Fruit fly (Drosophila melanogaster): Measurements from ENCODE around the gene Ddrgk1.

Ddrgk1 gene

DNA sequence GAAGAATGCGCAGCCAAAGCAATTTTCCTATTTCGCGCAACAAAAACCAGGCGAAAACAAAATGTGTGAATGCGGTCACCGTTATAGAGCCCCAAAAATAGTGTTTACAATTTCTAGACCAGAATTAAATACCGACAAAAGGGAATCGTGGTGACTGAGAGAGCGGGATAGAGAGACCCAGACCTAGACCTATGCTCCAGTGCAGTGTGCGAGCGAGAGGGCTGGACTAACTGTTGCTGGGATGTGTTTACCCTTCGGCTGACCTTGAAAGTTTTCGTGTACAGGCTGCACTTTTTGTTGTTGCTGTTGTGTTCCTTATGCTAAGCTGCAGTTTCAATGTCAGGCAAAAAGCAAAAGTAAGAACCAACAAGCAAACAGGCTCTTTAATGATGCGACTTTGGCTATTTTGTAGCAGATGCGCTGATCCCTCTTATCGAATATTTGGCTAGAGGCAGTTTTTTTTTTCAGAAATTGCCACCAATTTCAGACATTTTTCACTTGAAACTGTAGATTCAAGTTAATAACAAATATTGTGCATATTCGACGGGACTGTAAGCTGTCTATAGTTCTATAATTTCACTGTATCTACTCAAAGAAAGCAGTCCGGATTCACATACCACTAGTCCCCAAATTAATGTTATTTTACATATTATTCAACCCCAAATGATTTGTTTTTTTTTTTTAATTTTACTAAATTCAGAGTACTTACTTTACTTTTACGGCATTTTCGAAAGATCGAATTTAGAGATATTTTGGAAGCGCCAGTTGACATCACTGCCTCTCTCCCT lies 28.1 kb upstream of the Ddrgk1 start (continued):
- TF ChIP-seq D19A (tag; optimal IDR thresholded peaks at IDR 0.05) (no peak), B-H1 (GFP tag; IDR thresholded peaks at IDR 0.05) (no peak), oc (tag; optimal IDR thresholded peaks at IDR 0.05) (no peak), gfzf (GFP tag; optimal IDR thresholded peaks at IDR 0.05) (no peak), dm (GFP tag; optimal IDR thresholded peaks at IDR 0.05) (no peak), luna (GFP tag; optimal IDR thresholded peaks at IDR 0.05) (no peak), Nf-YB (GFP tag; optimal IDR thresholded peaks at IDR 0.05) (no peak), az2 (GFP tag; optimal IDR thresholded peaks at IDR 0.05) (peak; percentile 43), CG30403 (GFP tag; optimal IDR thresholded peaks at IDR 0.05) (peak; percentile 54), CG7963 (GFP tag; IDR thresholded peaks at IDR 0.05; ENCODE audit: partially characterized antibody) (no peak), seq (GFP tag; IDR thresholded peaks at IDR 0.05) (no peak), onecut (GFP tag; IDR thresholded peaks at IDR 0.05) (no peak; the same call in 1 of the 2 replicates), CG11504 (tag; optimal IDR thresholded peaks at IDR 0.05) (peak; percentile 63), mirr (GFP tag; optimal IDR thresholded peaks at IDR 0.05) (no peak), Doc2 (GFP tag; IDR thresholded peaks at IDR 0.05) (no peak), Camta (GFP tag; optimal IDR thresholded peaks at IDR 0.05) (no peak), Dbx (GFP tag; IDR thresholded peaks at IDR 0.05) (peak; percentile 57; the same call in 2 of the 3 replicates), CG7357 (GFP tag; IDR thresholded peaks at IDR 0.05) (no peak), tup (GFP tag; optimal IDR thresholded peaks at IDR 0.05) (no peak), CG4424 (GFP tag; optimal IDR thresholded peaks at IDR 0.05) (peak; percentile 39), CG9727 (GFP tag; optimal IDR thresholded peaks at IDR 0.05) (peak; percentile 59), CG18599 (GFP tag; optimal IDR thresholded peaks at IDR 0.05) (peak; percentile 29), Hr39 (optimal IDR thresholded peaks at IDR 0.05) (no peak), twi (tag; optimal IDR thresholded peaks at IDR 0.05) (no peak), aop (GFP tag; IDR thresholded peaks at IDR 0.05) (no peak), pzg (GFP tag; optimal IDR thresholded peaks at IDR 0.05) (no peak), CG9797 (GFP tag; optimal IDR thresholded peaks at IDR 0.05) (no peak), Neu2 (GFP tag; optimal IDR thresholded peaks at IDR 0.05; ENCODE audit: borderline replicate concordance) (no peak), bsh (GFP tag; optimal IDR thresholded peaks at IDR 0.05) (no peak), CG10321 (GFP tag; IDR thresholded peaks at IDR 0.05) (no peak), chif (GFP tag; optimal IDR thresholded peaks at IDR 0.05) (peak in 1 of 2 experiments; percentile 27), Dad (GFP tag; optimal IDR thresholded peaks at IDR 0.05) (no peak), fd102C (GFP tag; optimal IDR thresholded peaks at IDR 0.05) (no peak), CkIIα-i1 (GFP tag; IDR thresholded peaks at IDR 0.05) (no peak), CTCF (GFP tag; optimal IDR thresholded peaks at IDR 0.05) (no peak), Eip74EF (GFP tag; optimal IDR thresholded peaks at IDR 0.05) (no peak), Spps (tag; optimal IDR thresholded peaks at IDR 0.05) (no peak), Ets65A (GFP tag) (no peak), cwo (GFP tag; optimal IDR thresholded peaks at IDR 0.05) (peak; percentile 13), fd64A (GFP tag; optimal IDR thresholded peaks at IDR 0.05) (no peak), Usf (GFP tag; optimal IDR thresholded peaks at IDR 0.05) (no peak), prd (optimal IDR thresholded peaks at IDR 0.05) (no peak), prd (GFP tag; IDR thresholded peaks at IDR 0.05) (peak; percentile 48; the same call in 2 of the 3 replicates), CG4404 (GFP tag; IDR thresholded peaks at IDR 0.05) (no peak), klu (GFP tag; IDR thresholded peaks at IDR 0.05) (no peak), CG14014 (GFP tag; IDR thresholded peaks at IDR 0.05) (no peak), shn (GFP tag; optimal IDR thresholded peaks at IDR 0.05) (no peak), Meics (GFP tag; optimal IDR thresholded peaks at IDR 0.05) (peak; percentile 55), Ada2b (GFP tag; IDR thresholded peaks at IDR 0.05) (no peak), Drgx (GFP tag; IDR thresholded peaks at IDR 0.05) (no peak), CG31365 (tag; optimal IDR thresholded peaks at IDR 0.05) (no peak)
